Worm (Caenorhabditis elegans) whole organism, mixed stage, embryonic: ENCODE results near the gene T10D4.15.

Experiments
- M03D4.4 ChIP-seq: sonication (generic microtip); optimal IDR thresholded peaks from 2 replicates; lab custom pipeline; 2017; ENCODE audit warnings: mild to moderate bottlenecking, missing genetic modification characterization, missing compliant biosample characterization
- bed-3 ChIP-seq: fragments of 200-800 bp; sonication (Bioruptor generic); optimal IDR thresholded peaks from 3 replicates; lab custom pipeline; 2018; ENCODE audit warnings: mild to moderate bottlenecking, missing genetic modification characterization, moderate library complexity, missing compliant biosample characterization
- blmp-1 ChIP-seq: fragments of 150-350 bp; optimal IDR thresholded peaks from 2 replicates; lab custom pipeline; 2014; ENCODE audit warnings: missing biosample characterization, missing genetic modification characterization
- ceh-39 ChIP-seq: fragments of 150-350 bp; optimal IDR thresholded peaks from 2 replicates; lab custom pipeline; 2014; ENCODE audit warnings: missing biosample characterization, missing genetic modification characterization
- ceh-43 ChIP-seq: fragments of 200-800 bp; sonication (Bioruptor generic); optimal IDR thresholded peaks from 2 replicates; lab custom pipeline; 2018; ENCODE audit warnings: mild to moderate bottlenecking, missing genetic modification characterization, moderate library complexity, missing compliant biosample characterization
- ceh-83 ChIP-seq: fragments of 200-800 bp; sonication (Bioruptor generic); optimal IDR thresholded peaks from 2 replicates; lab custom pipeline; 2018; ENCODE audit warnings: mild to moderate bottlenecking, missing genetic modification characterization, missing compliant biosample characterization
- cnd-1 ChIP-seq: fragments of 200-800 bp; sonication (Bioruptor generic); optimal IDR thresholded peaks from 2 replicates; lab custom pipeline; 2018; ENCODE audit warnings: mild to moderate bottlenecking, missing genetic modification characterization, missing compliant biosample characterization
- drap-1 ChIP-seq: fragments of 200-800 bp; sonication (Bioruptor generic); optimal IDR thresholded peaks from 3 replicates; lab custom pipeline; 2018; ENCODE audit warnings: mild to moderate bottlenecking, missing genetic modification characterization, missing compliant biosample characterization
- elt-1 ChIP-seq: sonication (generic microtip); optimal IDR thresholded peaks from 2 replicates; lab custom pipeline; 2017; ENCODE audit warnings: missing genetic modification characterization, mild to moderate bottlenecking, missing compliant biosample characterization, antibody characterized with exemption, moderate library complexity, borderline replicate concordance; ENCODE audit not compliant: insufficient read depth
- elt-3 ChIP-seq: fragments of 150-350 bp; optimal IDR thresholded peaks from 2 replicates; lab custom pipeline; 2014; ENCODE audit warnings: missing biosample characterization, missing genetic modification characterization
- ham-2 ChIP-seq: fragments of 200-800 bp; sonication (Bioruptor generic); optimal IDR thresholded peaks from 2 replicates; lab custom pipeline; 2018; ENCODE audit warnings: mild to moderate bottlenecking, missing genetic modification characterization, missing compliant biosample characterization
- hlh-1 ChIP-seq: fragments of 150-350 bp; optimal IDR thresholded peaks from 2 replicates; lab custom pipeline; 2014; ENCODE audit warnings: missing biosample characterization, missing genetic modification reagents, missing genetic modification characterization
- lin-13 ChIP-seq: fragments of 150-350 bp; optimal IDR thresholded peaks from 2 replicates; lab custom pipeline; 2014; ENCODE audit warnings: missing biosample characterization, missing genetic modification characterization
- lin-32 ChIP-seq: fragments of 200-800 bp; sonication (Bioruptor generic); optimal IDR thresholded peaks from 2 replicates; lab custom pipeline; 2018; ENCODE audit warnings: mild to moderate bottlenecking, missing genetic modification characterization, missing compliant biosample characterization
- lsy-2 ChIP-seq: fragments of 150-350 bp; optimal IDR thresholded peaks from 2 replicates; lab custom pipeline; 2014; ENCODE audit warnings: missing biosample characterization, missing genetic modification characterization
- mab-5 ChIP-seq: fragments of 150-350 bp; optimal IDR thresholded peaks from 2 replicates; lab custom pipeline; 2014; ENCODE audit warnings: missing biosample characterization, missing genetic modification characterization
- mep-1 ChIP-seq: fragments of 150-350 bp; optimal IDR thresholded peaks from 2 replicates; lab custom pipeline; 2017; ENCODE audit warnings: missing biosample characterization, missing genetic modification reagents, missing genetic modification characterization, inconsistent platforms
- mls-2 ChIP-seq: sonication (generic microtip); optimal IDR thresholded peaks from 2 replicates; lab custom pipeline; 2016; ENCODE audit warnings: mild to moderate bottlenecking, missing genetic modification characterization, moderate library complexity, missing compliant biosample characterization
- nhr-237 ChIP-seq: fragments of 150-350 bp; optimal IDR thresholded peaks from 2 replicates; lab custom pipeline; 2014; ENCODE audit warnings: missing biosample characterization, missing genetic modification characterization
- nhr-28 ChIP-seq: fragments of 150-350 bp; optimal IDR thresholded peaks from 2 replicates; lab custom pipeline; 2014; ENCODE audit warnings: missing biosample characterization, missing genetic modification characterization
- nhr-76 ChIP-seq: sonication (generic microtip); optimal IDR thresholded peaks from 2 replicates; lab custom pipeline; 2017; ENCODE audit warnings: missing biosample characterization, missing genetic modification characterization
- pha-4 ChIP-seq: fragments of 150-350 bp; optimal IDR thresholded peaks from 2 replicates; lab custom pipeline; 2018; ENCODE audit warnings: missing biosample characterization, missing genetic modification reagents, missing genetic modification characterization
- sem-2 ChIP-seq: fragments of 200-800 bp; sonication (Bioruptor generic); optimal IDR thresholded peaks from 2 replicates; lab custom pipeline; 2018; ENCODE audit warnings: mild to moderate bottlenecking, missing genetic modification characterization, missing compliant biosample characterization
- snpc-4 ChIP-seq: fragments of 150-350 bp; optimal IDR thresholded peaks from 2 replicates; lab custom pipeline; 2014; ENCODE audit warnings: missing biosample characterization, missing genetic modification characterization
- sptf-1 ChIP-seq: sonication (generic microtip); optimal IDR thresholded peaks from 2 replicates; lab custom pipeline; 2017; ENCODE audit warnings: mild to moderate bottlenecking, missing genetic modification characterization, moderate library complexity, missing compliant biosample characterization
- tbx-8 ChIP-seq: fragments of 200-800 bp; sonication (Bioruptor generic); optimal IDR thresholded peaks from 2 replicates; lab custom pipeline; 2018; ENCODE audit warnings: mild to moderate bottlenecking, missing genetic modification characterization, moderate library complexity, missing compliant biosample characterization
- unc-120 ChIP-seq: sonication (generic microtip); optimal IDR thresholded peaks from 2 replicates; lab custom pipeline; 2017; ENCODE audit warnings: missing genetic modification characterization, missing compliant biosample characterization; ENCODE audit not compliant: poor library complexity, severe bottlenecking
- unc-62 ChIP-seq: fragments of 150-350 bp; optimal IDR thresholded peaks from 2 replicates; lab custom pipeline; 2014; ENCODE audit warnings: missing biosample characterization, missing genetic modification reagents, missing genetic modification characterization
- zip-8 ChIP-seq: fragments of 150-350 bp; optimal IDR thresholded peaks from 2 replicates; lab custom pipeline; 2014; ENCODE audit warnings: missing biosample characterization, missing genetic modification characterization
- ztf-11 ChIP-seq: fragments of 150-350 bp; optimal IDR thresholded peaks from 2 replicates; lab custom pipeline; 2014; ENCODE audit warnings: missing biosample characterization, missing genetic modification characterization

Gene T10D4.15

DNA sequence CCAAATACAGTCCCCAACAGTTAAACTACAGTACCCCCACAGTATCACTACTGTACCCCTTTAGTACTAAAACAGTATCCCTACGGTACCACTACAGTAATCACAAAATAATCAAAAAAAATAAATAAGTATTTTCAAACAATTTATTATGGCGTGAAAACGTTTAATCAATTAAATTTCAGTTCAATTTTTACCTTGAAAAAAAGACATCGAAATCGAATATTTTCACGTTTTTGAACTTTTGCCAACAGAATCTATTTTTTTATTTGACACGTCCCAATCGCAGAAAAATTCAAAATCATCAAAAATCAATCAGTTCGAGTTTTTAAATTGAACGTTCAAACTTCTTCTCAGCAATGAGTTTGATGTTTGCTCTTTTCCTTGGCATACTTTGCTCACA is 32.0 kb upstream of the T10D4.15 start, which contains the start of gene clec-123:
clec-123 (plus strand) TSS at position 301 of the 400 bp plus-strand sequence.
- TF ChIP-seq sem-2 (no peak), M03D4.4 (tag; lab: Kevin White, UChicago) (no peak)

DNA sequence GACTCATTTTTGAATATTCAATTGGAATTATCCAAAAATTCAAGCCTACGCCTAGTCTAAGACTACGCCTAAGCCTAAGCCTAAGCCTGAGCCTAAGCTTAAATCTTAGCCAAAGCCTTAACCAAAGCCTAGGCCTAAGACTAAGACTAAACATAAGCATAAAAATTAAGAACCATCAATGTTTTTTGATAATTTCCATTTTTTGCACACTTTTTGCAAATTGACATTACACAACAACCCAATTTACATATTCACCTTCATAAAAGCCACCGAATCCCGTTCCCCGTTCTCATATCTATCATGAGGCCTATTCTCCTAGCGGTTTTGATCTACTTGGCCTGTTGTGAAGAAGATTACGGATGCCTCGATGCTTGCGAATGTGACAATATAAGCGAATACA is 28.5 kb upstream of the T10D4.15 start, which contains the start of gene T10D4.7:
T10D4.7 (plus strand) TSS at position 301 of the 400 bp plus-strand sequence.
- no peak for TF ChIP-seq ztf-11 (tag; lab: Kevin White, UChicago)
- no peak for TF ChIP-seq blmp-1 (tag; lab: Kevin White, UChicago)
- TF ChIP-seq elt-3, result no peak
- no peak for TF ChIP-seq nhr-28 (tag; lab: Kevin White, UChicago)
- no peak for TF ChIP-seq lsy-2 (tag; lab: Kevin White, UChicago)
- TF ChIP-seq unc-120, result no peak
- TF ChIP-seq, all 35 proteins: peak for 0

DNA sequence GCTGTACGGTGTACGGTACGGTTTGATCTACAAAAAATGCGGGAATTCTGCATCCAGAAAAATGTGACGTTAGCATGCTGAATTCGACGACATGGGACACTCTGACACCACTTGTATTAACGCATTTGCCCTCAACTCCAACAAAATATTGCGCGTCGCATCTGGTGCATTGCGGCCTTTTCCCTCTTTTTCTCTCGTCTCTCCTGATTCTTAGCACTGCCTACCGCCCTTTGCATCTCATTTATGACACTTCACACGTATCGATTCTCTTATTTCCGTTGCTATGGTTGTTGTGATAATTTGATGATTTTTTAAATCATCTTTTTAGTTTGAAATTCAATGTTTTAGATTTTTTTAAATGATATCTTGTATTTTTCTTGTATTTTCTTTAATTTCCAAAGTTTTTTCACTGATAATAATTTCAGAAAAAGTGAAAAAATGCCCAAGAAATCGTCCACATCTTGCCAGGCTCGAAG is 27.0 kb upstream of the T10D4.15 start, which contains the start of gene T10D4.6:
T10D4.6 (plus strand) TSS at position 426 of the 476 bp plus-strand sequence.
- peak; percentile 9 for TF ChIP-seq ceh-39 (tag; lab: Kevin White, UChicago)
- TF ChIP-seq sem-2, result no peak
- TF ChIP-seq cnd-1 (tag; lab: Kevin White, UChicago), result no peak
- TF ChIP-seq lin-32 (GFP tag; lab: Kevin White, UChicago), result no peak
- peak; percentile 17 for TF ChIP-seq lin-13 (tag; lab: Kevin White, UChicago)
- no peak for TF ChIP-seq mab-5 (tag; lab: Kevin White, UChicago)
- TF ChIP-seq ceh-43, result no peak
- peak; percentile 18 for TF ChIP-seq hlh-1 (tag; lab: Kevin White, UChicago)
- no peak for TF ChIP-seq nhr-28 (tag; lab: Kevin White, UChicago)
- peak; percentile 53 for TF ChIP-seq mep-1 (tag; lab: Kevin White, UChicago)
- no peak for TF ChIP-seq nhr-237 (tag; lab: Kevin White, UChicago)
- TF ChIP-seq ham-2 (GFP tag; lab: Kevin White, UChicago), result no peak
- TF ChIP-seq ceh-83 (GFP tag; lab: Kevin White, UChicago), result no peak
- TF ChIP-seq zip-8 (tag; lab: Kevin White, UChicago), result no peak
- peak; percentile 28 for TF ChIP-seq unc-62
- TF ChIP-seq mls-2 (tag; lab: Kevin White, UChicago), result no peak
- peak; percentile 30 for TF ChIP-seq sptf-1 (tag; lab: Kevin White, UChicago)
- no peak for TF ChIP-seq tbx-8 (GFP tag; lab: Kevin White, UChicago)
- no peak for TF ChIP-seq nhr-76 (tag; lab: Kevin White, UChicago)
- no peak for TF ChIP-seq bed-3 (GFP tag; lab: Kevin White, UChicago)
- TF ChIP-seq pha-4, result peak; percentile 33

DNA sequence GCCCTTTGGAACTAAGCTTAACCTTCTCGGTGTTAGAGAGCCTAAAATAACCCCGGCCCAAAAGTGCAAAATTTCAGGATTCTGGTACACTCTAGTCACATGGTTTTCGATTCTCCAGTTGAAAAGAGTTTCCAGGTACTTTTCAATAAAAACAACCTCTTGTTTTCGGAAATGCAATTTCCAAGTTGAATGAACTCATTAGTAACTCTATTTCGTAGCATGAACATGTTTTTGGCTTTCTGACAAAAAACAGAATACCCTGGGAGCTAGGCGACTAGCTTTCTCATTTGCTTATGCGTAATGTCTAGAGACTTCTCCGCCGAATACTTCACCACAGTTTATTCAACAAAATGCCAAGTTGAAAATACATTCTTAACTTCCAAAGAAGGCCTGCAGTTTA is 22.7 kb upstream of the T10D4.15 start, which contains the start of gene srh-71:
srh-71 (plus strand) TSS at position 301 of the 400 bp plus-strand sequence.
- no peak for TF ChIP-seq unc-120
- TF ChIP-seq mab-5 (tag; lab: Kevin White, UChicago), result no peak
- no peak for TF ChIP-seq lin-13 (tag; lab: Kevin White, UChicago)
- no peak for TF ChIP-seq unc-62
- no peak for TF ChIP-seq M03D4.4 (tag; lab: Kevin White, UChicago)
- no peak for TF ChIP-seq sptf-1 (tag; lab: Kevin White, UChicago)
- TF ChIP-seq ceh-39 (tag; lab: Kevin White, UChicago), result no peak
- no peak for TF ChIP-seq drap-1 (GFP tag; lab: Kevin White, UChicago)
- no peak for TF ChIP-seq lsy-2 (tag; lab: Kevin White, UChicago)
- no peak for TF ChIP-seq mep-1 (tag; lab: Kevin White, UChicago)
- TF ChIP-seq bed-3 (GFP tag; lab: Kevin White, UChicago), result no peak
- TF ChIP-seq elt-1 (tag; lab: Kevin White, UChicago), result no peak
- no peak for TF ChIP-seq cnd-1 (tag; lab: Kevin White, UChicago)
- no peak for TF ChIP-seq nhr-28 (tag; lab: Kevin White, UChicago)
- no peak for TF ChIP-seq nhr-237 (tag; lab: Kevin White, UChicago)

DNA sequence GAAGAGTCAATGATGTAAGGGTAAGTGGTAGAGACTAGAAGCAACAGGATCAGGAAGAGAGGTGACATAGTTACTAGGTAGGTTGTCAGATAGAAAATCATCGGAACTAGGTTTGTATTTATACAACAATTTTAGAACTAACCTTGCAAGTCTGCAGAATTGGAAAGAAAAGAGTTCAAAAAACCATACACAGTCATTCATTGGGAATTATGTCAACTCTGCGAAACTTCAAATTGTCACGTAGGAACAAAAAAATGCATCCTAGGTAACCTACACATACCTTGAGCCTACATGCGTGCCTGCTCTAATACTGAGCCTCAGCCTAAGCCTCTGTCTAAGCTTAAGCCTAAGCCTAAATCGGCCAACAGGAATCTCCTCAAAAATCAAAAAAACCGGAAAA is 19.6 kb upstream of the T10D4.15 start, which contains the start of gene ins-19:
ins-19 (minus strand) TSS at position 101 of the 400 bp plus-strand sequence.
- TF ChIP-seq snpc-4 (tag; lab: Kevin White, UChicago) (no peak), ham-2 (GFP tag; lab: Kevin White, UChicago) (no peak), ceh-39 (tag; lab: Kevin White, UChicago) (no peak), ceh-43 (no peak), drap-1 (GFP tag; lab: Kevin White, UChicago) (no peak), mls-2 (tag; lab: Kevin White, UChicago) (no peak), pha-4 (no peak), sptf-1 (tag; lab: Kevin White, UChicago) (no peak), nhr-28 (tag; lab: Kevin White, UChicago) (no peak), elt-1 (tag; lab: Kevin White, UChicago) (no peak)
